Worm (Caenorhabditis elegans): ENCODE results near the gene Y59E9AL.8.
A peak's percentile ranks its signal among the peaks of the same experiment; 100 is the strongest.

Gene Y59E9AL.8

ce11 chrIV:5183755-5184166, 40.4 kb downstream of the Y59E9AL.8 start, which contains the start of gene W03F8.4:
Gene W03F8.4, plus strand, starts transcription at chrIV:5184123.
- TF ChIP-seq hmg-20 (GFP tag; IDR thresholded peaks at IDR 0.05): peak; percentile 86
- TF ChIP-seq nhr-80 (tag; optimal IDR thresholded peaks at IDR 0.05): peak; percentile 65
- TF ChIP-seq bed-2 (GFP tag; IDR thresholded peaks at IDR 0.05): no peak
- TF ChIP-seq K11D2.4 (GFP tag; IDR thresholded peaks at IDR 0.05): peak; percentile 91
- peak; percentile 75 for TF ChIP-seq tbp1 (GFP tag; optimal IDR thresholded peaks at IDR 0.05)
- peak; percentile 92 for TF ChIP-seq dpl-1 (GFP tag; optimal IDR thresholded peaks at IDR 0.05)
- TF ChIP-seq somi-1 (GFP tag; optimal IDR thresholded peaks at IDR 0.05): peak; percentile 55
- 0 out of 2 replicates have a peak, but pooled peaks have one; percentile 76 for TF ChIP-seq ztf-28 (GFP tag; IDR thresholded peaks at IDR 0.05)
- peak; percentile 78 for TF ChIP-seq lsl-1 (GFP tag; optimal IDR thresholded peaks at IDR 0.05)
- TF ChIP-seq C06A6.2 (GFP tag; conservative IDR thresholded peaks at IDR 0.05): peak; percentile 83
- TF ChIP-seq rcor-1 (GFP tag; IDR thresholded peaks at IDR 0.05): peak; percentile 90
- TF ChIP-seq nhr-179 (tag; optimal IDR thresholded peaks at IDR 0.05): no peak
- TF ChIP-seq zfh-2 (GFP tag; conservative IDR thresholded peaks at IDR 0.05): peak; percentile 56; the same call in 1 of the 2 replicates
- peak; percentile 73 for TF ChIP-seq ceh-91 (GFP tag; IDR thresholded peaks at IDR 0.05)
- peak; percentile 0 for TF ChIP-seq B0261.1 (tag; optimal IDR thresholded peaks at IDR 0.05)
- no peak for TF ChIP-seq ceh-79 (tag; optimal IDR thresholded peaks at IDR 0.05)
- TF ChIP-seq hlh-12 (tag; optimal IDR thresholded peaks at IDR 0.05): no peak
- peak; percentile 83 for TF ChIP-seq ceh-100 (GFP tag; IDR thresholded peaks at IDR 0.05)
- no peak for TF ChIP-seq mxl-1 (tag; optimal IDR thresholded peaks at IDR 0.05)
- TF ChIP-seq nfya-1 (tag; optimal IDR thresholded peaks at IDR 0.05; ENCODE audit: borderline replicate concordance, insufficient read depth): no peak
- TF ChIP-seq snpc-1.3 (tag; optimal IDR thresholded peaks at IDR 0.05; ENCODE audit: insufficient read depth): peak; percentile 89
- TF ChIP-seq Y95B8A.8 (GFP tag; IDR thresholded peaks at IDR 0.05): 0 out of 2 replicates have a peak, but pooled peaks have one; percentile 19
- TF ChIP-seq dox-1 (GFP tag; IDR thresholded peaks at IDR 0.05): peak; percentile 96
- TF ChIP-seq ztf-18 (tag; optimal IDR thresholded peaks at IDR 0.05): peak; percentile 98
- no peak for TF ChIP-seq ceh-58 (GFP tag; IDR thresholded peaks at IDR 0.05)
- TF ChIP-seq Y53G8AR.9 (GFP tag; conservative IDR thresholded peaks at IDR 0.05): peak; percentile 94
- peak; percentile 45 for TF ChIP-seq madf-8 (GFP tag; conservative IDR thresholded peaks at IDR 0.05)
- TF ChIP-seq mcd-1 (GFP tag; IDR thresholded peaks at IDR 0.05): peak; percentile 94
- peak; percentile 93 for TF ChIP-seq madf-3 (GFP tag; IDR thresholded peaks at IDR 0.05)
- TF ChIP-seq ets-4 (GFP tag; optimal IDR thresholded peaks at IDR 0.05): no peak
- peak; percentile 91 for TF ChIP-seq efl-1 (GFP tag; optimal IDR thresholded peaks at IDR 0.05)
- TF ChIP-seq lsy-27 (tag; optimal IDR thresholded peaks at IDR 0.05; ENCODE audit: borderline replicate concordance, insufficient read depth): no peak
- TF ChIP-seq madf-10 (tag; optimal IDR thresholded peaks at IDR 0.05): peak; percentile 51
- TF ChIP-seq hrde-1 (tag; optimal IDR thresholded peaks at IDR 0.05; ENCODE audit: borderline replicate concordance): peak; percentile 1
- peak; percentile 76; the same call in 1 of the 2 replicates for TF ChIP-seq C17E4.6 (GFP tag; IDR thresholded peaks at IDR 0.05)
- TF ChIP-seq let-607 (tag; optimal IDR thresholded peaks at IDR 0.05): peak; percentile 70 to 87
- TF ChIP-seq nhr-27 (tag; optimal IDR thresholded peaks at IDR 0.05): no peak
- peak; percentile 53 for TF ChIP-seq him-1 (tag; optimal IDR thresholded peaks at IDR 0.05)
- peak; percentile 93 for TF ChIP-seq ekl-4 (GFP tag; IDR thresholded peaks at IDR 0.05)
- peak; percentile 75 for TF ChIP-seq hsf-1 (GFP tag; IDR thresholded peaks at IDR 0.05)
- peak; percentile 70 for TF ChIP-seq gei-17 (GFP tag; optimal IDR thresholded peaks at IDR 0.05)
- TF ChIP-seq ztf-3 (GFP tag; optimal IDR thresholded peaks at IDR 0.05): no peak
- peak; percentile 95 for TF ChIP-seq pbrm-1 (GFP tag; IDR thresholded peaks at IDR 0.05)
- peak; percentile 88 for TF ChIP-seq madf-6 (GFP tag; IDR thresholded peaks at IDR 0.05)
- TF ChIP-seq F52B5.7 (tag; optimal IDR thresholded peaks at IDR 0.05): no peak
- peak; percentile 47 for TF ChIP-seq unc-130 (GFP tag; optimal IDR thresholded peaks at IDR 0.05)
- TF ChIP-seq zim-3 (tag; optimal IDR thresholded peaks at IDR 0.05): peak; percentile 25
- 0 out of 2 replicates have a peak, but pooled peaks have one; percentile 64 for TF ChIP-seq egl-18 (GFP tag; IDR thresholded peaks at IDR 0.05)

Measured in whole organism, young adult.